Fruit fly (Drosophila melanogaster) whole organism, embryonic: Measurements from ENCODE around the gene Bx42.
A peak's percentile ranks its signal among the peaks of the same experiment; 100 is the strongest.

Experiments
- Awh ChIP-seq: fragments of 200-800 bp; sonication (Bioruptor generic); IDR thresholded peaks from 2 replicates; pipeline ENCODE4, ENCODE4 v1.3.6; 2022; ENCODE audit warnings: missing biosample characterization, missing genetic modification characterization
- C15 ChIP-seq: fragments of 200-800 bp; sonication (Bioruptor generic); IDR thresholded peaks from 3 replicates; pipeline ENCODE4 v1.3.6; 2022; ENCODE audit warnings: missing biosample characterization, missing genetic modification characterization
- CG10979 ChIP-seq: fragments of 200-800 bp; sonication (Bioruptor generic); optimal IDR thresholded peaks from 2 replicates; lab custom pipeline; 2018; ENCODE audit warnings: missing biosample characterization, mild to moderate bottlenecking, missing genetic modification characterization, moderate library complexity
- CG11456 ChIP-seq: fragments of 200-800 bp; sonication (Bioruptor generic); IDR thresholded peaks from 3 replicates; pipeline ENCODE4 v1.3.6; 2022; ENCODE audit warnings: missing biosample characterization, missing genetic modification characterization
- CG11695 ChIP-seq: fragments of 200-800 bp; sonication (Bioruptor generic); IDR thresholded peaks from 3 replicates; pipeline ENCODE4 v1.3.6; 2022; ENCODE audit warnings: missing biosample characterization, missing genetic modification characterization
- CG12236 ChIP-seq: fragments of 200-800 bp; sonication (Bioruptor generic); optimal IDR thresholded peaks from 2 replicates; lab custom pipeline; 2016; ENCODE audit warnings: missing biosample characterization, missing genetic modification characterization
- CG12659 ChIP-seq: fragments of 200-800 bp; sonication (Bioruptor generic); optimal IDR thresholded peaks from 3 replicates; lab custom pipeline; 2017; ENCODE audit warnings: mild to moderate bottlenecking, missing biosample characterization, missing genetic modification reagents, missing genetic modification characterization
- CG13624 ChIP-seq: fragments of 200-800 bp; sonication (Bioruptor generic); optimal IDR thresholded peaks from 2 replicates; lab custom pipeline; 2016; ENCODE audit warnings: missing biosample characterization, missing genetic modification characterization
- CG13894 ChIP-seq: fragments of 200-800 bp; sonication (Bioruptor generic); optimal IDR thresholded peaks from 3 replicates; lab custom pipeline; 2018; ENCODE audit warnings: missing biosample characterization, mild to moderate bottlenecking, missing genetic modification characterization, moderate library complexity
- CG1647 ChIP-seq: fragments of 200-800 bp; sonication (Bioruptor generic); optimal IDR thresholded peaks from 3 replicates; lab custom pipeline; 2016; ENCODE audit warnings: missing biosample characterization, missing genetic modification characterization
- CG17385 ChIP-seq: fragments of 200-800 bp; sonication (Bioruptor generic); optimal IDR thresholded peaks from 3 replicates; lab custom pipeline; 2018; ENCODE audit warnings: missing biosample characterization, mild to moderate bottlenecking, missing genetic modification characterization
- CG17802 ChIP-seq: fragments of 200-800 bp; sonication (Bioruptor generic); optimal IDR thresholded peaks from 2 replicates; lab custom pipeline; 2018; ENCODE audit warnings: missing biosample characterization, mild to moderate bottlenecking, missing genetic modification characterization, moderate library complexity
- CG30403 ChIP-seq: fragments of 200-800 bp; sonication (Bioruptor generic); optimal IDR thresholded peaks from 3 replicates; lab custom pipeline; 2016; ENCODE audit warnings: missing biosample characterization, missing genetic modification characterization
- CG4820 ChIP-seq: fragments of 200-800 bp; sonication (Bioruptor generic); optimal IDR thresholded peaks from 3 replicates; lab custom pipeline; 2016; ENCODE audit warnings: missing biosample characterization, missing genetic modification characterization
- CG8359 ChIP-seq: fragments of 200-800 bp; sonication (Bioruptor generic); optimal IDR thresholded peaks from 2 replicates; lab custom pipeline; 2017; ENCODE audit warnings: missing biosample characterization, mild to moderate bottlenecking, missing genetic modification characterization, borderline replicate concordance
- CG9932 ChIP-seq: fragments of 200-800 bp; sonication (Bioruptor generic); IDR thresholded peaks from 2 replicates; pipeline ENCODE4 v1.3.6; 2022; ENCODE audit warnings: missing biosample characterization, missing genetic modification characterization
- CkIIα-i1 ChIP-seq: fragments of 200-800 bp; sonication (Bioruptor generic); IDR thresholded peaks from 2 replicates; pipeline ENCODE4 v1.3.6; 2022; ENCODE audit warnings: missing biosample characterization, missing genetic modification characterization
- CrebB ChIP-seq: fragments of 200-800 bp; sonication (Bioruptor generic); optimal IDR thresholded peaks from 3 replicates; lab custom pipeline; 2018; ENCODE audit warnings: missing biosample characterization, mild to moderate bottlenecking, missing genetic modification characterization
- D19A ChIP-seq: fragments of 200-800 bp; optimal IDR thresholded peaks from 3 replicates; lab custom pipeline; 2019; ENCODE audit warnings: missing biosample characterization, mild to moderate bottlenecking, missing genetic modification characterization, moderate library complexity
- Dad ChIP-seq: fragments of 200-800 bp; sonication (Bioruptor generic); optimal IDR thresholded peaks from 3 replicates; lab custom pipeline; 2016; ENCODE audit warnings: missing biosample characterization, missing genetic modification characterization
- HLH54F ChIP-seq: fragments of 200-800 bp; sonication (Bioruptor generic); optimal IDR thresholded peaks from 3 replicates; lab custom pipeline; 2016; ENCODE audit warnings: missing biosample characterization, missing genetic modification characterization
- Hr3 ChIP-seq: fragments of 200-800 bp; sonication (Bioruptor generic); optimal IDR thresholded peaks from 3 replicates; lab custom pipeline; 2016; ENCODE audit warnings: missing biosample characterization, missing genetic modification characterization
- Hsf ChIP-seq: fragments of 200-800 bp; sonication (Bioruptor generic); optimal IDR thresholded peaks from 3 replicates; lab custom pipeline; 2016; ENCODE audit warnings: missing biosample characterization, missing genetic modification characterization
- Jarid2 ChIP-seq: fragments of 200-800 bp; sonication (Bioruptor generic); optimal IDR thresholded peaks from 3 replicates; lab custom pipeline; 2017; ENCODE audit warnings: mild to moderate bottlenecking, missing biosample characterization, missing genetic modification reagents, missing genetic modification characterization
- Oli ChIP-seq: fragments of 200-800 bp; sonication (Bioruptor generic); optimal IDR thresholded peaks from 2 replicates; lab custom pipeline; 2018; ENCODE audit warnings: missing biosample characterization, mild to moderate bottlenecking, missing genetic modification characterization, moderate library complexity
- Opbp ChIP-seq: fragments of 200-800 bp; sonication (Bioruptor generic); IDR thresholded peaks from 3 replicates; pipeline ENCODE4 v1.3.6; 2022; ENCODE audit warnings: missing biosample characterization, missing genetic modification characterization; ENCODE audit not compliant: partially characterized antibody
- Optix ChIP-seq: fragments of 200-800 bp; sonication (Bioruptor generic); IDR thresholded peaks from 3 replicates; pipeline ENCODE4 v1.3.6; 2022; ENCODE audit warnings: missing biosample characterization, missing genetic modification characterization
- Spps ChIP-seq: fragments of 200-800 bp; sonication (Bioruptor generic); optimal IDR thresholded peaks from 2 replicates; lab custom pipeline; 2018; ENCODE audit warnings: missing biosample characterization, mild to moderate bottlenecking, missing genetic modification characterization
- Trl ChIP-seq, 3 experiments: fragments of >200 bp in 2 of 3; fragments of 200-800 bp in 1 of 3; sonication (Bioruptor generic) in 1 of 3; optimal IDR thresholded peaks; 2 replicates in 1 of 3; 3 replicates in 2 of 3; lab custom pipeline; 2016 to 2017; ENCODE audit warnings: missing biosample characterization in 1 of 3, missing genetic modification characterization in 1 of 3
- ac ChIP-seq: fragments of 200-800 bp; sonication (Bioruptor generic); optimal IDR thresholded peaks from 3 replicates; lab custom pipeline; 2017; ENCODE audit warnings: missing biosample characterization, mild to moderate bottlenecking, missing genetic modification characterization
- amos ChIP-seq: fragments of 200-800 bp; sonication (Bioruptor generic); IDR thresholded peaks from 2 replicates; pipeline ENCODE4 v1.3.6; 2022; ENCODE audit warnings: missing biosample characterization, missing genetic modification characterization; ENCODE audit not compliant: partially characterized antibody
- ase ChIP-seq: fragments of 200-800 bp; sonication (Bioruptor generic); IDR thresholded peaks from 3 replicates; pipeline ENCODE4 v1.3.6; 2022; ENCODE audit warnings: missing biosample characterization, missing genetic modification characterization
- ato ChIP-seq: fragments of 200-800 bp; sonication (Bioruptor generic); IDR thresholded peaks from 2 replicates; pipeline ENCODE4 v1.3.6; 2022; ENCODE audit warnings: missing biosample characterization, missing genetic modification characterization; ENCODE audit not compliant: partially characterized antibody
- bab2 ChIP-seq: fragments of 200-800 bp; sonication (Bioruptor generic); optimal IDR thresholded peaks from 2 replicates; lab custom pipeline; 2016; ENCODE audit warnings: missing biosample characterization, missing genetic modification characterization
- cas ChIP-seq: fragments of 200-800 bp; sonication (Bioruptor generic); IDR thresholded peaks from 2 replicates; pipeline ENCODE4 v1.3.6; 2022; ENCODE audit warnings: missing biosample characterization, missing genetic modification characterization
- dpn ChIP-seq, 2 experiments: fragments of 200-800 bp; sonication (Bioruptor generic); optimal IDR thresholded peaks; 3 replicates each; lab custom pipeline; 2016; ENCODE audit warnings: missing biosample characterization in 2 of 2, missing genetic modification characterization in 2 of 2
- dysf ChIP-seq: fragments of 200-800 bp; sonication (Bioruptor generic); IDR thresholded peaks from 3 replicates; pipeline ENCODE4 v1.3.6; 2022; ENCODE audit warnings: missing biosample characterization, missing genetic modification characterization
- fru ChIP-seq: fragments of >200 bp; optimal IDR thresholded peaks from 2 replicates; lab custom pipeline; 2017
- gce ChIP-seq: fragments of 200-800 bp; sonication (Bioruptor generic); IDR thresholded peaks from 3 replicates; pipeline ENCODE4 v1.3.6; 2022; ENCODE audit warnings: missing biosample characterization, missing genetic modification characterization
- lab ChIP-seq: fragments of 200-800 bp; sonication (Bioruptor generic); optimal IDR thresholded peaks from 3 replicates; lab custom pipeline; 2017; ENCODE audit warnings: missing biosample characterization, missing genetic modification characterization, mild to moderate bottlenecking, moderate library complexity, missing genetic modification reagents
- nerfin-2 ChIP-seq: fragments of 200-800 bp; sonication (Bioruptor generic); IDR thresholded peaks from 2 replicates; pipeline ENCODE4 v1.3.6; 2022; ENCODE audit warnings: missing biosample characterization, missing genetic modification characterization; ENCODE audit not compliant: partially characterized antibody
- oc ChIP-seq: fragments of 200-800 bp; sonication (Bioruptor generic); optimal IDR thresholded peaks from 2 replicates; lab custom pipeline; 2018; ENCODE audit warnings: missing biosample characterization, mild to moderate bottlenecking, missing genetic modification characterization, moderate library complexity
- otp ChIP-seq: fragments of 200-800 bp; sonication (Bioruptor generic); IDR thresholded peaks from 3 replicates; pipeline ENCODE4, ENCODE4 v1.3.6; 2022; ENCODE audit warnings: missing biosample characterization, missing genetic modification characterization
- pnt ChIP-seq: fragments of 200-800 bp; sonication (Bioruptor generic); optimal IDR thresholded peaks from 3 replicates; lab custom pipeline; 2016; ENCODE audit warnings: missing biosample characterization, missing genetic modification characterization
- row ChIP-seq: fragments of 200-800 bp; sonication (Bioruptor generic); IDR thresholded peaks from 3 replicates; pipeline ENCODE4 v1.3.6; 2022; ENCODE audit warnings: missing biosample characterization, missing genetic modification characterization
- salm ChIP-seq: fragments of 200-800 bp; sonication (Bioruptor generic); optimal IDR thresholded peaks from 2 replicates; lab custom pipeline; 2018; ENCODE audit warnings: missing biosample characterization, mild to moderate bottlenecking, missing genetic modification characterization
- shn ChIP-seq: fragments of 200-800 bp; sonication (Bioruptor generic); optimal IDR thresholded peaks from 3 replicates; lab custom pipeline; 2016; ENCODE audit warnings: missing biosample characterization, missing genetic modification characterization
- trem ChIP-seq: fragments of 200-800 bp; optimal IDR thresholded peaks from 3 replicates; lab custom pipeline; 2019; ENCODE audit warnings: missing biosample characterization, mild to moderate bottlenecking, missing genetic modification characterization, moderate library complexity
- unpg ChIP-seq: fragments of 200-800 bp; sonication (Bioruptor generic); optimal IDR thresholded peaks from 3 replicates; lab custom pipeline; 2018; ENCODE audit warnings: missing biosample characterization, mild to moderate bottlenecking, missing genetic modification characterization, moderate library complexity

Bx42 gene

DNA sequence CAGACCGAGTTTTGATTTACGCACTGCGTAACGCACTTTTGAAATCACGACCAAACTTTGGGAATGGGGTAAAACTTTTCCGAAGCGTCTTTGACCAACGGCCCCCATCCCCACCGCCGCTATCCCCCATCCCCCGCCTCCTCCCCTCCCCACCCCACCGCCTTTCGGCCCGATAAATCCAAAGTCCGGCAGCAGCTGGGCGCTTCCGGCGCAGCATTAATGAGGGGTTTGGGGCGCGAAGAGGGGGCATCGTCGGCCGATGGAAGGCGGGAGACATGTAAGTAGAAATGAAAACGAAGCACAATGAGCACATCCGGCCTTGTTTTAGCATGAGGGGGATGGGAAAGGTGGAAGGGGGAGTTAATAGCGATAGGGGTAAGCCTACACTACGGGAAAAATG, 32.7 kb upstream of the Bx42 start (continued):
- 0 out of 3 replicates have a peak, but pooled peaks have one; percentile 23 for TF ChIP-seq Optix (GFP tag; lab: Robert Waterston, UW)
- TF ChIP-seq CG10979, result no peak
- TF ChIP-seq HLH54F (GFP tag; lab: Kevin White, UChicago), result no peak
- TF ChIP-seq Spps (tag; lab: Kevin White, UChicago), result no peak
- no peak for TF ChIP-seq fru (lab: Kevin White, UChicago)
- TF ChIP-seq CG1647 (GFP tag; lab: Kevin White, UChicago), result no peak
- TF ChIP-seq ac (GFP tag; lab: Kevin White, UChicago), result no peak
- no peak for TF ChIP-seq ato
- peak; percentile 17 for TF ChIP-seq Jarid2 (GFP tag; lab: Kevin White, UChicago)
- TF ChIP-seq cas, result no peak
- TF ChIP-seq pnt, result no peak
- no peak for TF ChIP-seq CG13894 (tag; lab: Kevin White, UChicago)
- TF ChIP-seq unpg, result no peak
- TF ChIP-seq C15 (GFP tag; lab: Robert Waterston, UW), result no peak
- no peak for TF ChIP-seq nerfin-2 (GFP tag; lab: Robert Waterston, UW)
- TF ChIP-seq CG8359 (GFP tag; lab: Kevin White, UChicago), result no peak
- TF ChIP-seq D19A (tag; lab: Kevin White, UChicago), result no peak
- TF ChIP-seq lab (GFP tag; lab: Kevin White, UChicago), result peak; percentile 30

DNA sequence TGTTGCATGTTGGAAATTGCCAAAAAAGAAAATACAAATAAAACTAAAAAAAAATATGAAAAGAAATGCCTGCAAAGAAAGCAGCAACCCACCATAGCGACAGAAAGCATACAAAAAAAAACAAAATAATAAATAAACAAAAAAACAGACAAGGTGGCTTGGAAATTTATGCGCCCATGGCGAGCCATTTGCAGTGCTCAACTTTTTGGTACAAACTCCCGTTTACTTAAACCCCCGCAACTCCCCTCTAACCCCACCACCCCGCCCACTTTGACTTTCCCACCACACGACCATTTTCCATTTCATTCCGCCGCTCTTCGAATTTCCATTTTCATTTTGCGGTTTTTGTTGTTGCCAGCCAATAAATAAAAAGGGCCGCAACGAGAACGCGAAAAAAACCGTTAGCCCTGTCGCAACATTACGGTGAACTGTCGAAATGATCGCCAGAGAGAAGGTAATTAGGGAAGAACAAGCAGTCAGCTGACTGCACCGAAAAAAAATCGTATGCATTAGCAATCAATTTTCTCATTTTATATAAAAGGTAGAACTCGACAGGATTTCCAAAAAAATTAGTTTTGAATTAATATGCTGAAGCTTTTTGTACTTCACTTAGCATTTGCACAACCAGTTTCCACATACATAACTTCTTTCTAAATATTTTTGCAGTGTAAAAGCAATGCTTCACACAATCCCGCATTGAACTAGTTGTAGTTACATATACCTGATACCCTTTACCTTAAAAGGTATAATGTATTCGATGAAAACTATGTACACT, 30.6 kb upstream of the Bx42 start:
- peak; percentile 51; the same call in 1 of the 3 replicates for TF ChIP-seq otp (GFP tag; lab: Robert Waterston, UW)
- no peak for TF ChIP-seq Trl (optimal IDR thresholded peaks at IDR 0.05; lab: Kevin White, UChicago)
- TF ChIP-seq Trl (GFP tag; optimal IDR thresholded peaks at IDR 0.05; lab: Kevin White, UChicago), result peak; percentile 34
- TF ChIP-seq CG12236, result peak; percentile 26
- TF ChIP-seq Opbp (GFP tag; lab: Robert Waterston, UW), result no peak
- no peak for TF ChIP-seq trem
- peak; percentile 35 to 40 for TF ChIP-seq dpn (GFP tag; optimal IDR thresholded peaks at IDR 0.05; lab: Kevin White, UChicago)
- no peak for TF ChIP-seq amos (GFP tag; lab: Robert Waterston, UW)
- TF ChIP-seq shn (GFP tag; lab: Kevin White, UChicago), result peak; percentile 32
- peak; percentile 55 for TF ChIP-seq Hsf (GFP tag; lab: Kevin White, UChicago)
- TF ChIP-seq CG30403 (GFP tag; lab: Kevin White, UChicago), result peak; percentile 49
- TF ChIP-seq CG4820, result peak; percentile 16
- TF ChIP-seq CkIIα-i1 (GFP tag; lab: Robert Waterston, UW), result no peak
- peak; percentile 57 for TF ChIP-seq CG17385 (GFP tag; lab: Kevin White, UChicago)
- TF ChIP-seq oc, result peak; percentile 40
- TF ChIP-seq CG13624, result peak; percentile 19
- peak; percentile 29 for TF ChIP-seq salm (tag; lab: Kevin White, UChicago)
- peak; percentile 14 for TF ChIP-seq CG17802
- TF ChIP-seq CG11456 (GFP tag; lab: Robert Waterston, UW), result 0 out of 3 replicates have a peak, but pooled peaks have one; percentile 39
- TF ChIP-seq CG12659 (GFP tag; lab: Kevin White, UChicago), result peak; percentile 14
- TF ChIP-seq ase, result 0 out of 3 replicates have a peak, but pooled peaks have one; percentile 24
- TF ChIP-seq row (GFP tag; lab: Robert Waterston, UW), result peak; percentile 65
- TF ChIP-seq CrebB (tag; lab: Kevin White, UChicago), result no peak
- peak; percentile 46 for TF ChIP-seq bab2 (GFP tag; lab: Kevin White, UChicago)
- TF ChIP-seq Dad (GFP tag; lab: Kevin White, UChicago), result peak; percentile 4
- no peak for TF ChIP-seq CG9932
- TF ChIP-seq dysf, result peak; percentile 71
- peak; percentile 60; the same call in 1 of the 3 replicates for TF ChIP-seq CG11695
- 0 out of 3 replicates have a peak, but pooled peaks have one; percentile 31 for TF ChIP-seq gce
- peak; percentile 59 for TF ChIP-seq Oli (tag; lab: Kevin White, UChicago)
- TF ChIP-seq Awh, result peak; percentile 57; the same call in 1 of the 2 replicates
- TF ChIP-seq Hr3 (GFP tag; lab: Kevin White, UChicago), result peak; percentile 38
